Worm (Caenorhabditis elegans) whole organism, L2 larva: ENCODE results near the gene C02E7.6.

Experiments
- C34F6.9 ChIP-seq: fragments of 150-350 bp; optimal IDR thresholded peaks from 2 replicates; lab custom pipeline; 2014; ENCODE audit warnings: missing biosample characterization, missing genetic modification characterization
- F13H6.1 ChIP-seq: sonication (generic microtip); optimal IDR thresholded peaks from 2 replicates; lab custom pipeline; 2016; ENCODE audit warnings: missing genetic modification characterization, missing compliant biosample characterization
- R02D3.7 ChIP-seq: fragments of 150-350 bp; optimal IDR thresholded peaks from 2 replicates; lab custom pipeline; 2014; ENCODE audit warnings: missing biosample characterization, missing genetic modification characterization
- Y55F3AM.14 ChIP-seq: fragments of 200-800 bp; sonication (Bioruptor generic); optimal IDR thresholded peaks from 2 replicates; lab custom pipeline; 2018; ENCODE audit warnings: mild to moderate bottlenecking, missing genetic modification characterization, missing compliant biosample characterization
- ZK546.5 ChIP-seq: sonication (generic microtip); optimal IDR thresholded peaks from 2 replicates; lab custom pipeline; 2017; ENCODE audit warnings: missing biosample characterization, missing genetic modification characterization
- blmp-1 ChIP-seq: sonication (generic microtip); optimal IDR thresholded peaks from 2 replicates; lab custom pipeline; 2017; ENCODE audit warnings: missing genetic modification characterization, mild to moderate bottlenecking, missing compliant biosample characterization, antibody characterized with exemption, moderate library complexity; ENCODE audit not compliant: insufficient read depth
- ceh-16 ChIP-seq: fragments of 150-350 bp; optimal IDR thresholded peaks from 2 replicates; lab custom pipeline; 2014; ENCODE audit warnings: missing biosample characterization, missing genetic modification characterization
- ceh-82 ChIP-seq: fragments of 150-350 bp; optimal IDR thresholded peaks from 2 replicates; lab custom pipeline; 2014; ENCODE audit warnings: missing biosample characterization, missing genetic modification characterization
- crh-2 ChIP-seq: sonication (generic microtip); optimal IDR thresholded peaks from 2 replicates; lab custom pipeline; 2017; ENCODE audit warnings: missing biosample characterization, missing genetic modification characterization
- elt-3 ChIP-seq: sonication (generic microtip); optimal IDR thresholded peaks from 2 replicates; lab custom pipeline; 2017; ENCODE audit warnings: missing biosample characterization, missing genetic modification characterization
- fos-1 ChIP-seq: fragments of 150-350 bp; optimal IDR thresholded peaks from 2 replicates; lab custom pipeline; 2014; ENCODE audit warnings: missing biosample characterization, missing genetic modification characterization
- gmeb-1 ChIP-seq: fragments of 150-350 bp; optimal IDR thresholded peaks from 2 replicates; lab custom pipeline; 2014; ENCODE audit warnings: missing biosample characterization, missing genetic modification characterization
- lin-11 ChIP-seq: fragments of 150-350 bp; sonication (generic microtip); optimal IDR thresholded peaks from 2 replicates; lab custom pipeline; 2014; ENCODE audit warnings: missing biosample characterization, missing genetic modification characterization, inconsistent platforms, mixed read lengths
- lsy-2 ChIP-seq, 2 experiments: fragments of 150-350 bp in 1 of 2; sonication (generic microtip) in 1 of 2; optimal IDR thresholded peaks; 2 replicates each; lab custom pipeline; 2014 to 2017; ENCODE audit warnings: missing biosample characterization in 2 of 2, missing genetic modification characterization in 2 of 2
- mab-5 ChIP-seq: fragments of 150-350 bp; optimal IDR thresholded peaks from 2 replicates; lab custom pipeline; 2014; ENCODE audit warnings: missing biosample characterization, missing genetic modification characterization
- mbf-1 ChIP-seq: sonication (generic microtip); optimal IDR thresholded peaks from 2 replicates; lab custom pipeline; 2017; ENCODE audit warnings: missing biosample characterization, missing genetic modification characterization
- mdl-1 ChIP-seq, 2 experiments: fragments of 150-350 bp in 1 of 2; sonication (generic microtip) in 1 of 2; optimal IDR thresholded peaks; 2 replicates each; lab custom pipeline; 2017; ENCODE audit warnings: missing biosample characterization in 2 of 2, missing genetic modification characterization in 2 of 2
- nhr-129 ChIP-seq: fragments of 150-350 bp; optimal IDR thresholded peaks from 2 replicates; lab custom pipeline; 2014; ENCODE audit warnings: missing biosample characterization, missing genetic modification characterization
- nhr-21 ChIP-seq: fragments of 150-350 bp; optimal IDR thresholded peaks from 2 replicates; lab custom pipeline; 2014; ENCODE audit warnings: missing biosample characterization, missing genetic modification characterization
- nhr-23 ChIP-seq: fragments of 150-350 bp; optimal IDR thresholded peaks from 2 replicates; lab custom pipeline; 2014; ENCODE audit warnings: missing biosample characterization, missing genetic modification reagents, missing genetic modification characterization
- nhr-237 ChIP-seq: fragments of 150-350 bp; optimal IDR thresholded peaks from 2 replicates; lab custom pipeline; 2014; ENCODE audit warnings: missing biosample characterization, missing genetic modification characterization
- nhr-25 ChIP-seq: fragments of 150-350 bp; sonication (generic microtip); optimal IDR thresholded peaks from 3 replicates; lab custom pipeline; 2014; ENCODE audit warnings: missing biosample characterization, missing genetic modification characterization
- nhr-6 ChIP-seq: fragments of 150-350 bp; optimal IDR thresholded peaks from 2 replicates; lab custom pipeline; 2014; ENCODE audit warnings: missing biosample characterization, missing genetic modification characterization
- nhr-77 ChIP-seq: fragments of 150-350 bp; optimal IDR thresholded peaks from 2 replicates; lab custom pipeline; 2014; ENCODE audit warnings: missing biosample characterization, missing genetic modification characterization
- peb-1 ChIP-seq: fragments of 150-350 bp; optimal IDR thresholded peaks from 2 replicates; lab custom pipeline; 2014; ENCODE audit warnings: missing biosample characterization, missing genetic modification characterization
- skn-1 ChIP-seq: sonication (generic microtip); optimal IDR thresholded peaks from 2 replicates; lab custom pipeline; 2017; ENCODE audit warnings: missing biosample characterization, missing genetic modification characterization
- sma-3 ChIP-seq: sonication (generic microtip); optimal IDR thresholded peaks from 2 replicates; lab custom pipeline; 2016; ENCODE audit warnings: missing genetic modification reagents, missing genetic modification characterization, missing compliant biosample characterization
- sma-9 ChIP-seq, 2 experiments: fragments of 150-350 bp in 1 of 2; sonication (generic microtip) in 1 of 2; optimal IDR thresholded peaks; 2 replicates each; lab custom pipeline; 2014 to 2016; ENCODE audit warnings: missing genetic modification characterization in 2 of 2, mild to moderate bottlenecking in 1 of 2, missing biosample characterization in 1 of 2, missing compliant biosample characterization in 1 of 2, missing genetic modification reagents in 1 of 2, moderate library complexity in 1 of 2
- zag-1 ChIP-seq: fragments of 150-350 bp; optimal IDR thresholded peaks from 2 replicates; lab custom pipeline; 2014; ENCODE audit warnings: missing biosample characterization, missing genetic modification characterization
- ztf-11 ChIP-seq: sonication (generic microtip); optimal IDR thresholded peaks from 2 replicates; lab custom pipeline; 2017; ENCODE audit warnings: missing biosample characterization, missing genetic modification characterization
- ztf-4 ChIP-seq: fragments of 150-350 bp; optimal IDR thresholded peaks from 2 replicates; lab custom pipeline; 2014; ENCODE audit warnings: missing biosample characterization, missing genetic modification characterization

The C02E7.6 gene

ce11 chrV:4885372-4885771, 33.6 kb upstream of the C02E7.6 start, which contains the start of gene T19H12.3:
TSS of gene T19H12.3 (plus strand) at chrV:4885672.
- TF ChIP-seq lsy-2 (tag; optimal IDR thresholded peaks at IDR 0.05; lab: Kevin White, UChicago) (no peak), mbf-1 (tag; lab: Kevin White, UChicago) (no peak)
- TF ChIP-seq, all 48 proteins: peak for 0

DNA sequence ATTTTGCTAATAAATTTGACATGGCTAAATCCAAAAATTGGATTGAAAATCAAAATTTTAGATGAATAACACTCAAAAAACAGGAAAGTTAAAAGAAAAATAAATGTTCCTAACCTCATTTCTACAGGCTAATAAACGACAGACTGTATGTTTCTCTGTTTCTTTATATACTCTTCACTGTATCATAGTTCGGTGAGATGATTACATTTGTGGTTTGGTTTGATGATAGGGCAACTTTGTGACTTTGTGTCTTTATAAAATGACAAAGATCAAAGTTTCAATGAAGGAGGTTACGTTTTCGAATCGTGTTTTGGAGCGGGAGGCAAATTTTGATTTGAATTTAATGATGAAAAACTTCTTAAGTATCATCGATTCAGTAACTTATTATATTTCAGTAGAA, 29.5 kb upstream of the C02E7.6 start, which contains the start of gene ugt-12:
Gene ugt-12, minus strand, starts transcription at position 153 of the 400 bp plus-strand sequence.
- TF ChIP-seq sma-3 (GFP tag; lab: Kevin White, UChicago) (peak; percentile 8), crh-2 (tag; lab: Kevin White, UChicago) (peak; percentile 38), ztf-11 (tag; lab: Kevin White, UChicago) (no peak), mab-5 (no peak), nhr-129 (tag; lab: Kevin White, UChicago) (peak; percentile 8), nhr-25 (tag; lab: Kevin White, UChicago) (peak; percentile 3), ceh-16 (tag; lab: Kevin White, UChicago) (no peak), sma-9 (GFP tag; optimal IDR thresholded peaks at IDR 0.05; lab: Kevin White, UChicago) (peak; percentile 82), sma-9 (tag; optimal IDR thresholded peaks at IDR 0.05; lab: Kevin White, UChicago) (no peak), gmeb-1 (tag; lab: Kevin White, UChicago) (peak; percentile 7), fos-1 (tag; lab: Kevin White, UChicago) (peak; percentile 74)

DNA sequence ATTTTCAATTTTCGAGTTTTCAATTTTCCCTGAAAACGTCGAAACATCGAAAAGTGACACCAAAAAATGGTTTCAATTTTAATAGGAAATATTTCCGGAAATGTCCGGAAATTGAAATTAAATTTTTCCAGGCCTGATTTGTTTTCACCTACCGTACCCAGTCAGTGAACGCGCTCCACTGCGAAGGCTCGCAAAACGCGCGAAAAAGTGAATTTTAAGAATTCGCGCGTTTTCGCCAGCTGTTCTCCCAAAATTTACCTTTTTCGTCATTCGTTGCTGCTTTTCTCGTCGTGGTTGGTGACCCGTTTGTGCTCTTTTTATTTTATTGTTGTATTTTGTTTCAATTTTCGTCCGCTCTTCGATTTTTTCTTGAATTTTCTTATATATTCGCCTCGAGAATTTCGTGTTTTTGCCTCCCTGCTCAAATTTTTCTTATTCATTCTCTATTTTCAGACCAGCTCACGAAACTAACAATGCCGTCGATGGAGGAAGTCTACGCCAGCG, 29.0 kb upstream of the C02E7.6 start, which contains the start of gene T19H12.2:
Gene T19H12.2, plus strand, starts transcription at position 454 of the 504 bp plus-strand sequence.
- TF ChIP-seq nhr-129 (tag; lab: Kevin White, UChicago) (no peak), lin-11 (tag; lab: Kevin White, UChicago) (no peak), elt-3 (no peak), mdl-1 (tag; optimal IDR thresholded peaks at IDR 0.05; lab: Kevin White, UChicago) (no peak), nhr-25 (tag; lab: Kevin White, UChicago) (no peak), R02D3.7 (no peak), ZK546.5 (no peak), ceh-82 (tag; lab: Kevin White, UChicago) (no peak), blmp-1 (tag; lab: Kevin White, UChicago) (no peak), C34F6.9 (no peak), ceh-16 (tag; lab: Kevin White, UChicago) (no peak), mbf-1 (tag; lab: Kevin White, UChicago) (no peak), nhr-77 (tag; lab: Kevin White, UChicago) (no peak)

- TF ChIP-seq gmeb-1 (tag; lab: Kevin White, UChicago) = no peak
- no peak for TF ChIP-seq sma-9 (GFP tag; optimal IDR thresholded peaks at IDR 0.05; lab: Kevin White, UChicago)
- TF ChIP-seq sma-9 (tag; optimal IDR thresholded peaks at IDR 0.05; lab: Kevin White, UChicago) = no peak
- no peak for TF ChIP-seq nhr-77 (tag; lab: Kevin White, UChicago)
- no peak for TF ChIP-seq ztf-4 (tag; lab: Kevin White, UChicago)
- TF ChIP-seq skn-1 = no peak
- no peak for TF ChIP-seq nhr-25 (tag; lab: Kevin White, UChicago)
- TF ChIP-seq nhr-237 (tag; lab: Kevin White, UChicago) = no peak
- TF ChIP-seq zag-1 (tag; lab: Kevin White, UChicago) = no peak
- no peak for TF ChIP-seq nhr-23 (tag; lab: Kevin White, UChicago)
- no peak for TF ChIP-seq nhr-6
- no peak for TF ChIP-seq Y55F3AM.14
- no peak for TF ChIP-seq nhr-21 (tag; lab: Kevin White, UChicago)
- no peak for TF ChIP-seq ZK546.5
- no peak for TF ChIP-seq blmp-1 (tag; lab: Kevin White, UChicago)
- TF ChIP-seq R02D3.7 = no peak
- no peak for TF ChIP-seq mab-5
- TF ChIP-seq, all 48 proteins: peak for 0
Measured at ce11 chrV:4890781-4891180, 28.2 kb upstream of the C02E7.6 start.

ce11 chrV:4891305-4891704, 27.7 kb upstream of the C02E7.6 start:
- TF ChIP-seq nhr-23 (tag; lab: Kevin White, UChicago) (no peak), C34F6.9 (no peak), F13H6.1 (tag; lab: Kevin White, UChicago) (no peak), nhr-25 (tag; lab: Kevin White, UChicago) (no peak), peb-1 (tag; lab: Kevin White, UChicago) (no peak), nhr-129 (tag; lab: Kevin White, UChicago) (no peak), sma-3 (GFP tag; lab: Kevin White, UChicago) (no peak)
- TF ChIP-seq, all 48 proteins: peak for 0
